1 fruit fly cellular context compared by ENCODE assay signal in genomic region chr3L:12791679-12792229, dm6.
A peak's percentile ranks its signal among the peaks of the same experiment; 100 is the strongest.
TF ChIP-seq lines count a peak whose summit lies in the region.

No protein-coding gene starts in this region.

TF ChIP-seq in whole organism, embryonic, 481 proteins besides CTCF, POLR2A, EP300 and RAD21 (continued from another document):
- TF ChIP-seq nmo (GFP tag; optimal IDR thresholded peaks at IDR 0.05; lab: Kevin White, UChicago) = no peak
- no peak for TF ChIP-seq vfl (GFP tag; optimal IDR thresholded peaks at IDR 0.05; lab: Kevin White, UChicago)
- peak; percentile 16 for TF ChIP-seq sens (GFP tag; lab: Kevin White, UChicago)
- no peak for TF ChIP-seq Dref (GFP tag; IDR thresholded peaks at IDR 0.05; lab: Robert Waterston, UW)
- TF ChIP-seq CG34376 (GFP tag; optimal IDR thresholded peaks at IDR 0.05; lab: Kevin White, UChicago) = peak; percentile 90
- no peak for TF ChIP-seq CG9876 (GFP tag; optimal IDR thresholded peaks at IDR 0.05; lab: Kevin White, UChicago)
- peak; percentile 56 for TF ChIP-seq grn (GFP tag; optimal IDR thresholded peaks at IDR 0.05; lab: Kevin White, UChicago)
- no peak for TF ChIP-seq CG3163 (GFP tag; optimal IDR thresholded peaks at IDR 0.05; lab: Kevin White, UChicago)
- no peak for TF ChIP-seq pfk (GFP tag; optimal IDR thresholded peaks at IDR 0.05; lab: Kevin White, UChicago)
TF ChIP-seq in whole organism, embryonic: peak in this region for 10.
